Fruit fly (Drosophila melanogaster): ENCODE data around the gene AdipoR.
A peak's percentile ranks its signal among the peaks of the same experiment; 100 is the strongest.

AdipoR gene

DNA sequence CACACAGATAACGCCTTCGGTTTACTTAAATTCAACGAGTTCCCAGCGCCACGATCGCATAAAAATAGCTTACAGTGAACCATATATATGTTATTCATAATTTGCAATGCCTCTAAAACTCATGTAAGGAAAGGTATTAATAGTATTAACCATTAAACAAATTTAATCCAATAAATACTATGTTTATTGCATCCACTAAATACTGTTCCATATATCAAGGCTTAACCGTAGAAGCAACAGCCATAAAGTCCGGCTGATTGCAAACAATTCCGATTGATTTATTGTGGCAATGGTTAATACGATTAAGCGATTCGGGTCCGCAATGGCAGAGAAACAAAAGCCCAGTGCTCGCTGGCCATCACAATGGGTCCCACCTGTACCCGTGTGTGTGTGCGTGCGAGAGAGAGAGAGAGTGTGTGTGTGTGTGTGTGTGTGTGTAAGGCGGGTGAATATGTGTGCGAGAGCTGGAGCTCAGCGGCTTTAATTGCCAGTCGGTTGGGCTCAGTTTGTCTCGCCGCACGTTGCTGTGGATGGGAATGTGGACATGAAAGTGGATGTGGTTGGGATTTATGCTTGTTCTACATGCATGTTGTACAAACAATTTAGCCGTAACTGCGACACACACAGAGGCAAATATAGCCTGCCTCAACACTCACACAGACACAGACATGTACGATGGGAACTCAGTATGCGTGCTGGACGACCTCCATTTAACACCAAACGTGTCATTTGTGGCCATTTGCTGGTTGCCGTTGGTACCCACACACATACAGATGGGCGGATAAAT lies 52.9 kb downstream of the AdipoR start (continued):
- no peak for TF ChIP-seq lov (optimal IDR thresholded peaks at IDR 0.05)
- TF ChIP-seq lov (GFP tag; IDR thresholded peaks at IDR 0.05), result no peak
- peak; percentile 48 for TF ChIP-seq CG17359 (tag; optimal IDR thresholded peaks at IDR 0.05)
- no peak for TF ChIP-seq Hmx (GFP tag; optimal IDR thresholded peaks at IDR 0.05)
- 0 out of 3 replicates have a peak, but pooled peaks have one; percentile 8 for TF ChIP-seq CG6175 (GFP tag; IDR thresholded peaks at IDR 0.05)
- TF ChIP-seq ttk (GFP tag; IDR thresholded peaks at IDR 0.05), result 0 out of 2 replicates have a peak, but pooled peaks have one; percentile 15
- TF ChIP-seq Ada2b (GFP tag; IDR thresholded peaks at IDR 0.05), result 0 out of 2 replicates have a peak, but pooled peaks have one; percentile 43
- TF ChIP-seq CG3281 (GFP tag; optimal IDR thresholded peaks at IDR 0.05), result peak; percentile 8
- peak; percentile 22 for TF ChIP-seq CG6654 (GFP tag; optimal IDR thresholded peaks at IDR 0.05)
- TF ChIP-seq row (GFP tag; IDR thresholded peaks at IDR 0.05), result peak; percentile 60
- peak; percentile 28 for TF ChIP-seq CG12769 (tag; optimal IDR thresholded peaks at IDR 0.05)
- TF ChIP-seq CG11696 (GFP tag; IDR thresholded peaks at IDR 0.05), result no peak
- TF ChIP-seq bowl (GFP tag; IDR thresholded peaks at IDR 0.05), result no peak
- no peak for TF ChIP-seq CrebB (tag; optimal IDR thresholded peaks at IDR 0.05)
- TF ChIP-seq abd-A (tag; optimal IDR thresholded peaks at IDR 0.05), result peak; percentile 81
- peak; percentile 36 for TF ChIP-seq CG10654 (GFP tag; optimal IDR thresholded peaks at IDR 0.05)
- TF ChIP-seq sim (GFP tag; IDR thresholded peaks at IDR 0.05), result no peak
- peak; percentile 13 for TF ChIP-seq CG6854 (GFP tag; optimal IDR thresholded peaks at IDR 0.05)
- peak in 1 of 2 experiments; percentile 21 for TF ChIP-seq Hr51 (GFP tag; optimal IDR thresholded peaks at IDR 0.05)
- peak; percentile 44; the same call in 1 of the 2 replicates for TF ChIP-seq slbo (GFP tag; IDR thresholded peaks at IDR 0.05)
- no peak for TF ChIP-seq jumu (GFP tag; optimal IDR thresholded peaks at IDR 0.05)
- TF ChIP-seq HLH4C (GFP tag; IDR thresholded peaks at IDR 0.05; ENCODE audit: partially characterized antibody), result no peak
- no peak for TF ChIP-seq aop (GFP tag; IDR thresholded peaks at IDR 0.05)
- no peak for TF ChIP-seq tx (GFP tag; optimal IDR thresholded peaks at IDR 0.05)
- no peak for TF ChIP-seq CG17568 (GFP tag; optimal IDR thresholded peaks at IDR 0.05)
- peak; percentile 70 for TF ChIP-seq CG11504 (tag; optimal IDR thresholded peaks at IDR 0.05)
- no peak for TF ChIP-seq repo (GFP tag; optimal IDR thresholded peaks at IDR 0.05)
- 0 out of 2 replicates have a peak, but pooled peaks have one; percentile 29 for TF ChIP-seq Ptx1 (GFP tag; IDR thresholded peaks at IDR 0.05)
- TF ChIP-seq Poxn (GFP tag; IDR thresholded peaks at IDR 0.05), result no peak
- TF ChIP-seq HLH3B (GFP tag; IDR thresholded peaks at IDR 0.05), result 0 out of 2 replicates have a peak, but pooled peaks have one; percentile 21
- no peak for TF ChIP-seq trh (GFP tag; optimal IDR thresholded peaks at IDR 0.05)
- TF ChIP-seq Six4 (GFP tag; optimal IDR thresholded peaks at IDR 0.05), result peak; percentile 9
- peak; percentile 4 for TF ChIP-seq trem (tag; optimal IDR thresholded peaks at IDR 0.05)
- no peak for TF ChIP-seq CG1024 (GFP tag; IDR thresholded peaks at IDR 0.05)
- TF ChIP-seq CG10462 (GFP tag; optimal IDR thresholded peaks at IDR 0.05), result no peak
- no peak for TF ChIP-seq CG17328 (GFP tag; IDR thresholded peaks at IDR 0.05)
- TF ChIP-seq Aef1 (GFP tag; IDR thresholded peaks at IDR 0.05), result peak; percentile 27; the same call in 1 of the 3 replicates
- peak; percentile 35 for TF ChIP-seq Jarid2 (GFP tag; optimal IDR thresholded peaks at IDR 0.05)
- no peak for TF ChIP-seq sens-2 (GFP tag; IDR thresholded peaks at IDR 0.05)
- no peak for TF ChIP-seq CG4707 (GFP tag; optimal IDR thresholded peaks at IDR 0.05)
- TF ChIP-seq prd (optimal IDR thresholded peaks at IDR 0.05), result no peak
- 0 out of 3 replicates have a peak, but pooled peaks have one; percentile 33 for TF ChIP-seq prd (GFP tag; IDR thresholded peaks at IDR 0.05)
- TF ChIP-seq dati (GFP tag; IDR thresholded peaks at IDR 0.05), result no peak
- TF ChIP-seq oc (tag; optimal IDR thresholded peaks at IDR 0.05), result no peak
- peak; percentile 60 for TF ChIP-seq lab (GFP tag; optimal IDR thresholded peaks at IDR 0.05)
- no peak for TF ChIP-seq CG10274 (GFP tag; optimal IDR thresholded peaks at IDR 0.05)
- peak; percentile 0 for TF ChIP-seq CG6683 (GFP tag; optimal IDR thresholded peaks at IDR 0.05)
- TF ChIP-seq E2f1 (GFP tag; IDR thresholded peaks at IDR 0.05), result 0 out of 2 replicates have a peak, but pooled peaks have one; percentile 30
- TF ChIP-seq chinmo (GFP tag; IDR thresholded peaks at IDR 0.05; ENCODE audit: partially characterized antibody), result 0 out of 4 replicates have a peak, but pooled peaks have one; percentile 35
